Fruit fly (Drosophila melanogaster) whole organism: ENCODE results near the gene Slmap.

Source experiments
- CG8478 ChIP-seq: fragments of >200 bp; optimal IDR thresholded peaks from 2 replicates; lab custom pipeline; 2018; ENCODE audit warnings: inconsistent platforms
- Dll ChIP-seq: fragments of >200 bp; optimal IDR thresholded peaks from 2 replicates; lab custom pipeline; 2017
- EcR ChIP-seq, 2 experiments: fragments of >200 bp; optimal IDR thresholded peaks; 2 replicates each; lab custom pipeline; 2017; ENCODE audit warnings: missing biosample characterization in 2 of 2, missing genetic modification characterization in 2 of 2, missing genetic modification reagents in 2 of 2
- pan ChIP-seq: fragments of >200 bp; optimal IDR thresholded peaks from 2 replicates; lab custom pipeline; 2017
- psq ChIP-seq: fragments of >200 bp; optimal IDR thresholded peaks from 2 replicates; lab custom pipeline; 2017
- usp ChIP-seq: fragments of >200 bp; optimal IDR thresholded peaks from 2 replicates; lab custom pipeline; 2017; ENCODE audit warnings: missing biosample characterization, missing genetic modification characterization, mixed read lengths

Gene Slmap

dm6 chr2L:22578920-22579548 lies at the start of gene Slmap:
Slmap (plus strand) TSS chr2L:22579072.
- TF ChIP-seq pan (lab: Kevin White, UChicago) (no peak), usp (GFP tag; lab: Kevin White, UChicago) (no peak), psq (no peak), Dll (lab: Kevin White, UChicago) (no peak), EcR (GFP tag; optimal IDR thresholded peaks at IDR 0.05; lab: Kevin White, UChicago) (no peak), CG8478 (no peak)

- TF ChIP-seq pan (lab: Kevin White, UChicago) (no peak), CG8478 (no peak)
Measured at dm6 chr2L:22536488-22537041, 42.3 kb upstream of the Slmap start, which contains the start of gene RpL5. RpL5 (minus strand) TSS chr2L:22536884.

- TF ChIP-seq EcR (GFP tag; optimal IDR thresholded peaks at IDR 0.05; lab: Kevin White, UChicago) (no peak), usp (GFP tag; lab: Kevin White, UChicago) (no peak), pan (lab: Kevin White, UChicago) (no peak), CG8478 (no peak), Dll (lab: Kevin White, UChicago) (no peak), psq (no peak)
Measured at dm6 chr2L:22537368-22537767, 41.5 kb upstream of the Slmap start, which contains the start of gene CG17490. CG17490 (plus strand) TSS chr2L:22537668.

dm6 chr2L:22537940-22538657 lies 40.8 kb upstream of the Slmap start:
- TF ChIP-seq CG8478 (no peak), EcR (GFP tag; optimal IDR thresholded peaks at IDR 0.05; lab: Kevin White, UChicago) (no peak), Dll (lab: Kevin White, UChicago) (no peak), pan (lab: Kevin White, UChicago) (no peak), psq (no peak), usp (GFP tag; lab: Kevin White, UChicago) (no peak)

- no peak for TF ChIP-seq pan (lab: Kevin White, UChicago)
- TF ChIP-seq CG8478 = no peak
- no peak for TF ChIP-seq EcR (GFP tag; optimal IDR thresholded peaks at IDR 0.05; lab: Kevin White, UChicago)
- no peak for TF ChIP-seq psq
- no peak for TF ChIP-seq usp (GFP tag; lab: Kevin White, UChicago)
- no peak for TF ChIP-seq Dll (lab: Kevin White, UChicago)
Measured at dm6 chr2L:22550040-22550439, 28.8 kb upstream of the Slmap start, which contains the start of gene CG17493. CG17493 (plus strand) TSS chr2L:22550064.

dm6 chr2L:22566218-22566617 lies 12.7 kb upstream of the Slmap start:
- TF ChIP-seq usp (GFP tag; lab: Kevin White, UChicago) (no peak), pan (lab: Kevin White, UChicago) (no peak), psq (no peak), EcR (GFP tag; optimal IDR thresholded peaks at IDR 0.05; lab: Kevin White, UChicago) (no peak), CG8478 (no peak), Dll (lab: Kevin White, UChicago) (no peak)

dm6 chr2L:22567426-22567825 lies 11.4 kb upstream of the Slmap start:
- no peak for TF ChIP-seq CG8478
- TF ChIP-seq psq = no peak
- TF ChIP-seq pan (lab: Kevin White, UChicago) = no peak

- TF ChIP-seq CG8478 (no peak), Dll (lab: Kevin White, UChicago) (no peak), EcR (GFP tag; optimal IDR thresholded peaks at IDR 0.05; lab: Kevin White, UChicago) (no peak), psq (no peak), usp (GFP tag; lab: Kevin White, UChicago) (no peak), pan (lab: Kevin White, UChicago) (no peak)
Measured at dm6 chr2L:22569530-22569929, 9.3 kb upstream of the Slmap start.

- TF ChIP-seq EcR (GFP tag; optimal IDR thresholded peaks at IDR 0.05; lab: Kevin White, UChicago) (no peak), usp (GFP tag; lab: Kevin White, UChicago) (no peak), Dll (lab: Kevin White, UChicago) (no peak), CG8478 (no peak), psq (no peak), pan (lab: Kevin White, UChicago) (no peak)
Measured at dm6 chr2L:22570066-22570465, 8.8 kb upstream of the Slmap start.

- TF ChIP-seq EcR (GFP tag; optimal IDR thresholded peaks at IDR 0.05; lab: Kevin White, UChicago) = no peak
- no peak for TF ChIP-seq Dll (lab: Kevin White, UChicago)
- no peak for TF ChIP-seq usp (GFP tag; lab: Kevin White, UChicago)
- TF ChIP-seq CG8478 = no peak
- no peak for TF ChIP-seq pan (lab: Kevin White, UChicago)
- TF ChIP-seq psq = no peak
Measured at dm6 chr2L:22574314-22574713, 4.6 kb upstream of the Slmap start.

- no peak for TF ChIP-seq Dll (lab: Kevin White, UChicago)
- no peak for TF ChIP-seq psq
- no peak for TF ChIP-seq CG8478
- TF ChIP-seq EcR (GFP tag; optimal IDR thresholded peaks at IDR 0.05; lab: Kevin White, UChicago) = no peak
- no peak for TF ChIP-seq usp (GFP tag; lab: Kevin White, UChicago)
- TF ChIP-seq pan (lab: Kevin White, UChicago) = no peak
Measured at dm6 chr2L:22575346-22575745, 3.5 kb upstream of the Slmap start.

dm6 chr2L:22577875-22578274 lies 997 bp upstream of the Slmap start:
- TF ChIP-seq Dll (lab: Kevin White, UChicago) (no peak), EcR (GFP tag; optimal IDR thresholded peaks at IDR 0.05; lab: Kevin White, UChicago) (no peak), psq (no peak), pan (lab: Kevin White, UChicago) (no peak), usp (GFP tag; lab: Kevin White, UChicago) (no peak), CG8478 (no peak)
